Fruit fly (Drosophila melanogaster): ENCODE data around the gene CG6179.

The CG6179 gene

DNA sequence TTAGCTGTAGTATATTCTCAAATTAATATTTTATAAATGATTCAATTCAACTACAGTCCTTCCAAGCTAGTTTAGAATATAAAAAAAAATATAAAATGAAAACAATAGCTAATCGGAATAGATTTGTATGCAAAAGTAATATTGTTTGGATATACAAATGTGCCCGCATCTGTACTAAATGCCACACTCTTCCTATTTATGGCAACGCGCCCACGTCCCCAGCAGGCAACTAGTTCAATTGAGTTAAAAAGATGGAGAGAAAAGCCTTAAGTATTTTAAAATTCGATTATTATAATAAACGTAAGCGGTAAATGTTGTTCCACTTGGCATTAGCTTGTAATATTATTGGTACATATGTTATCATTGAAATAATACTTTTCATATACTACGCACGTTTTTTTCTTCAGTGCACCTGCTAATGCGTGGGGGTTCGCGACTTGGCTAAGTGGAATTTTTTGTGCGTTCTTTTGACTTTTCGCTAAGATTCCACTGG is 25.7 kb downstream of the CG6179 start (continued):
- no peak for TF ChIP-seq vfl (GFP tag; optimal IDR thresholded peaks at IDR 0.05)
- TF ChIP-seq Ssrp (tag; optimal IDR thresholded peaks at IDR 0.05): peak; percentile 84
- peak; percentile 65 for TF ChIP-seq CG7556 (GFP tag; optimal IDR thresholded peaks at IDR 0.05)
- peak; percentile 73 for TF ChIP-seq CG17359 (tag; optimal IDR thresholded peaks at IDR 0.05)
- no peak for TF ChIP-seq CG14860 (GFP tag; IDR thresholded peaks at IDR 0.05; ENCODE audit: partially characterized antibody)
- TF ChIP-seq CG15269 (tag; optimal IDR thresholded peaks at IDR 0.05): peak; percentile 80
- TF ChIP-seq ab (GFP tag; optimal IDR thresholded peaks at IDR 0.05): peak; percentile 40
- no peak for TF ChIP-seq CG16813 (GFP tag; IDR thresholded peaks at IDR 0.05; ENCODE audit: partially characterized antibody)
- TF ChIP-seq insv (GFP tag; optimal IDR thresholded peaks at IDR 0.05): no peak
- TF ChIP-seq CG8290 (GFP tag; optimal IDR thresholded peaks at IDR 0.05): no peak
- peak in 1 of 2 experiments; percentile 52 for TF ChIP-seq CG8290 (tag; optimal IDR thresholded peaks at IDR 0.05)
- TF ChIP-seq Deaf1 (tag; optimal IDR thresholded peaks at IDR 0.05): peak; percentile 14
- 0 out of 3 replicates have a peak, but pooled peaks have one; percentile 4 for TF ChIP-seq CG3726 (GFP tag; IDR thresholded peaks at IDR 0.05)
- no peak for TF ChIP-seq CG14965 (GFP tag; optimal IDR thresholded peaks at IDR 0.05; ENCODE audit: borderline replicate concordance)
- peak; percentile 49 for TF ChIP-seq CG13624 (GFP tag; optimal IDR thresholded peaks at IDR 0.05)
- TF ChIP-seq CG9797 (GFP tag; optimal IDR thresholded peaks at IDR 0.05): no peak
- TF ChIP-seq CG6272 (GFP tag; IDR thresholded peaks at IDR 0.05): 0 out of 2 replicates have a peak, but pooled peaks have one; percentile 24
- peak; percentile 35 to 50 for TF ChIP-seq dpn (GFP tag; optimal IDR thresholded peaks at IDR 0.05)
- peak; percentile 57 for TF ChIP-seq Meics (GFP tag; optimal IDR thresholded peaks at IDR 0.05)
- peak; percentile 55 for TF ChIP-seq Usf (GFP tag; optimal IDR thresholded peaks at IDR 0.05)
- TF ChIP-seq CG7987 (GFP tag; optimal IDR thresholded peaks at IDR 0.05): no peak
- TF ChIP-seq gem (tag; optimal IDR thresholded peaks at IDR 0.05): peak; percentile 87
- TF ChIP-seq ems (GFP tag; optimal IDR thresholded peaks at IDR 0.05): peak; percentile 56
- TF ChIP-seq jigr1 (GFP tag; IDR thresholded peaks at IDR 0.05): no peak
- TF ChIP-seq nmo (GFP tag; optimal IDR thresholded peaks at IDR 0.05): peak; percentile 87
- TF ChIP-seq ato (GFP tag; IDR thresholded peaks at IDR 0.05; ENCODE audit: partially characterized antibody): no peak
- TF ChIP-seq CG16863 (GFP tag; optimal IDR thresholded peaks at IDR 0.05): peak; percentile 3
- TF ChIP-seq amos (GFP tag; IDR thresholded peaks at IDR 0.05; ENCODE audit: partially characterized antibody): no peak
- peak; percentile 50; the same call in 2 of the 3 replicates for TF ChIP-seq croc (GFP tag; conservative IDR thresholded peaks at IDR 0.05)
- peak; percentile 37 for TF ChIP-seq Dek (tag; optimal IDR thresholded peaks at IDR 0.05)
- TF ChIP-seq seq (GFP tag; IDR thresholded peaks at IDR 0.05): 0 out of 2 replicates have a peak, but pooled peaks have one; percentile 17
- peak; percentile 73 for TF ChIP-seq az2 (GFP tag; optimal IDR thresholded peaks at IDR 0.05)
- TF ChIP-seq CG9876 (GFP tag; optimal IDR thresholded peaks at IDR 0.05): peak; percentile 5
- TF ChIP-seq CG4820 (GFP tag; optimal IDR thresholded peaks at IDR 0.05): peak; percentile 55
- TF ChIP-seq phol (tag; optimal IDR thresholded peaks at IDR 0.05): peak; percentile 86
- TF ChIP-seq crc (GFP tag; optimal IDR thresholded peaks at IDR 0.05): no peak
- TF ChIP-seq Elba2 (GFP tag; optimal IDR thresholded peaks at IDR 0.05): no peak
- no peak for TF ChIP-seq jing (GFP tag; optimal IDR thresholded peaks at IDR 0.05)
- TF ChIP-seq YL-1 (GFP tag; optimal IDR thresholded peaks at IDR 0.05): no peak
- no peak for TF ChIP-seq CG12299 (tag; optimal IDR thresholded peaks at IDR 0.05)
- peak; percentile 49 for TF ChIP-seq zfh2 (GFP tag; optimal IDR thresholded peaks at IDR 0.05)
- no peak for TF ChIP-seq Hmx (GFP tag; optimal IDR thresholded peaks at IDR 0.05)
- TF ChIP-seq CG3281 (GFP tag; optimal IDR thresholded peaks at IDR 0.05): peak; percentile 68
- peak; percentile 14 for TF ChIP-seq slou (GFP tag; optimal IDR thresholded peaks at IDR 0.05)
- no peak for TF ChIP-seq HLH4C (GFP tag; IDR thresholded peaks at IDR 0.05; ENCODE audit: partially characterized antibody)
- TF ChIP-seq CG4707 (GFP tag; optimal IDR thresholded peaks at IDR 0.05): no peak
- no peak for TF ChIP-seq CG42726 (GFP tag; IDR thresholded peaks at IDR 0.05; ENCODE audit: partially characterized antibody)
- peak; percentile 27 for TF ChIP-seq bab2 (GFP tag; optimal IDR thresholded peaks at IDR 0.05)
- no peak for TF ChIP-seq corto (GFP tag; optimal IDR thresholded peaks at IDR 0.05)
- TF ChIP-seq CG10654 (GFP tag; optimal IDR thresholded peaks at IDR 0.05): peak; percentile 48
